Fruit fly (Drosophila melanogaster) Kc167 (cell line): Measurements from ENCODE around the gene CG9270.

Experiments
- Myc ChIP-seq: fragments of >200 bp; optimal IDR thresholded peaks from 2 replicates; lab custom pipeline; 2017; ENCODE audit warnings: missing external identifiers
- Sin3A ChIP-seq: fragments of >200 bp; optimal IDR thresholded peaks from 2 replicates; lab custom pipeline; 2018; ENCODE audit warnings: missing external identifiers
- h ChIP-seq: fragments of >200 bp; optimal IDR thresholded peaks from 3 replicates; lab custom pipeline; 2018; ENCODE audit warnings: missing external identifiers
- insv ChIP-seq: fragments of >200 bp; optimal IDR thresholded peaks from 3 replicates; lab custom pipeline; 2018; ENCODE audit warnings: missing external identifiers
- psq ChIP-seq: fragments of >200 bp; optimal IDR thresholded peaks from 2 replicates; lab custom pipeline; 2017; ENCODE audit warnings: missing external identifiers
- ttk ChIP-seq: sonication (Bioruptor generic); optimal IDR thresholded peaks from 2 replicates; lab custom pipeline; 2017; ENCODE audit warnings: missing external identifiers

Gene CG9270

dm6 chr2L:20956836-20957235, 22.9 kb upstream of the CG9270 start:
- TF ChIP-seq Sin3A (lab: Kevin White, UChicago) = no peak
- no peak for TF ChIP-seq ttk (lab: Kevin White, UChicago)
- TF ChIP-seq insv (lab: Kevin White, UChicago) = no peak
- no peak for TF ChIP-seq psq (lab: Kevin White, UChicago)
- no peak for TF ChIP-seq h
- no peak for TF ChIP-seq Myc (lab: Kevin White, UChicago)

dm6 chr2L:20951320-20951719, 17.4 kb upstream of the CG9270 start:
- TF ChIP-seq h (no peak), Sin3A (lab: Kevin White, UChicago) (no peak), ttk (lab: Kevin White, UChicago) (no peak), insv (lab: Kevin White, UChicago) (no peak), psq (lab: Kevin White, UChicago) (no peak), Myc (lab: Kevin White, UChicago) (no peak)

- TF ChIP-seq Sin3A (lab: Kevin White, UChicago) (no peak), insv (lab: Kevin White, UChicago) (no peak)
Measured at dm6 chr2L:20950421-20951108, 16.7 kb upstream of the CG9270 start.

- TF ChIP-seq insv (lab: Kevin White, UChicago) = no peak
- TF ChIP-seq ttk (lab: Kevin White, UChicago) = no peak
- TF ChIP-seq Sin3A (lab: Kevin White, UChicago) = no peak
- no peak for TF ChIP-seq Myc (lab: Kevin White, UChicago)
- TF ChIP-seq h = no peak
- no peak for TF ChIP-seq psq (lab: Kevin White, UChicago)
Measured at dm6 chr2L:20948625-20949024, 14.7 kb upstream of the CG9270 start.

dm6 chr2L:20944886-20945558, 11.1 kb upstream of the CG9270 start:
- no peak for TF ChIP-seq Myc (lab: Kevin White, UChicago)
- TF ChIP-seq psq (lab: Kevin White, UChicago) = no peak
- no peak for TF ChIP-seq Sin3A (lab: Kevin White, UChicago)
- TF ChIP-seq insv (lab: Kevin White, UChicago) = no peak
- TF ChIP-seq ttk (lab: Kevin White, UChicago) = no peak
- TF ChIP-seq h = no peak

- no peak for TF ChIP-seq ttk (lab: Kevin White, UChicago)
- no peak for TF ChIP-seq h
- no peak for TF ChIP-seq Myc (lab: Kevin White, UChicago)
- TF ChIP-seq Sin3A (lab: Kevin White, UChicago) = no peak
- TF ChIP-seq insv (lab: Kevin White, UChicago) = no peak
- TF ChIP-seq psq (lab: Kevin White, UChicago) = no peak
Measured at dm6 chr2L:20944342-20944741, 10.4 kb upstream of the CG9270 start.

- TF ChIP-seq h (no peak), Myc (lab: Kevin White, UChicago) (no peak), psq (lab: Kevin White, UChicago) (no peak), insv (lab: Kevin White, UChicago) (no peak), Sin3A (lab: Kevin White, UChicago) (no peak), ttk (lab: Kevin White, UChicago) (no peak)
Measured at dm6 chr2L:20943148-20943547, 9.2 kb upstream of the CG9270 start.

dm6 chr2L:20942206-20942863, 8.4 kb upstream of the CG9270 start:
- TF ChIP-seq Sin3A (lab: Kevin White, UChicago) (no peak), insv (lab: Kevin White, UChicago) (no peak), ttk (lab: Kevin White, UChicago) (no peak), Myc (lab: Kevin White, UChicago) (no peak), h (no peak), psq (lab: Kevin White, UChicago) (no peak)

dm6 chr2L:20940738-20941137, 6.8 kb upstream of the CG9270 start:
- no peak for TF ChIP-seq psq (lab: Kevin White, UChicago)

- TF ChIP-seq psq (lab: Kevin White, UChicago) = no peak
- no peak for TF ChIP-seq Sin3A (lab: Kevin White, UChicago)
- no peak for TF ChIP-seq ttk (lab: Kevin White, UChicago)
- TF ChIP-seq insv (lab: Kevin White, UChicago) = no peak
- no peak for TF ChIP-seq Myc (lab: Kevin White, UChicago)
- no peak for TF ChIP-seq h
Measured at dm6 chr2L:20939632-20940031, 5.7 kb upstream of the CG9270 start.

- no peak for TF ChIP-seq Myc (lab: Kevin White, UChicago)
- TF ChIP-seq ttk (lab: Kevin White, UChicago) = no peak
- TF ChIP-seq psq (lab: Kevin White, UChicago) = no peak
- no peak for TF ChIP-seq insv (lab: Kevin White, UChicago)
- TF ChIP-seq Sin3A (lab: Kevin White, UChicago) = no peak
- no peak for TF ChIP-seq h
Measured at dm6 chr2L:20937395-20937794, 3.5 kb upstream of the CG9270 start.

- no peak for TF ChIP-seq ttk (lab: Kevin White, UChicago)
- TF ChIP-seq Sin3A (lab: Kevin White, UChicago) = no peak
- TF ChIP-seq psq (lab: Kevin White, UChicago) = no peak
- no peak for TF ChIP-seq h
- no peak for TF ChIP-seq insv (lab: Kevin White, UChicago)
- no peak for TF ChIP-seq Myc (lab: Kevin White, UChicago)
Measured at dm6 chr2L:20936420-20936819, 2.5 kb upstream of the CG9270 start.
